Worm (Caenorhabditis elegans) whole organism, L3 larva: Measurements from ENCODE around the gene srx-133.

Source experiments
- ceh-9 ChIP-seq: sonication (generic microtip); optimal IDR thresholded peaks from 2 replicates; lab custom pipeline; 2018; ENCODE audit warnings: missing biosample characterization, missing genetic modification characterization
- jun-1 ChIP-seq: fragments of 150-350 bp; optimal IDR thresholded peaks from 2 replicates; lab custom pipeline; 2014; ENCODE audit warnings: missing biosample characterization, missing genetic modification reagents, missing genetic modification characterization
- lin-15B ChIP-seq: fragments of 150-350 bp; optimal IDR thresholded peaks from 2 replicates; lab custom pipeline; 2014; ENCODE audit warnings: missing biosample characterization, missing genetic modification characterization
- mml-1 ChIP-seq: fragments of 150-350 bp; sonication (generic microtip); optimal IDR thresholded peaks from 3 replicates; lab custom pipeline; 2014; ENCODE audit warnings: missing biosample characterization, missing genetic modification characterization
- nhr-11 ChIP-seq: fragments of 150-350 bp; optimal IDR thresholded peaks from 2 replicates; lab custom pipeline; 2014; ENCODE audit warnings: missing biosample characterization, missing genetic modification characterization
- nhr-12 ChIP-seq: fragments of 150-350 bp; optimal IDR thresholded peaks from 2 replicates; lab custom pipeline; 2014; ENCODE audit warnings: missing biosample characterization, missing genetic modification characterization
- pqm-1 ChIP-seq: fragments of 150-350 bp; optimal IDR thresholded peaks from 2 replicates; lab custom pipeline; 2017; ENCODE audit warnings: missing biosample characterization, missing genetic modification characterization, inconsistent platforms
- tbx-2 ChIP-seq: sonication (generic microtip); optimal IDR thresholded peaks from 2 replicates; lab custom pipeline; 2016; ENCODE audit warnings: mild to moderate bottlenecking, missing genetic modification characterization, missing compliant biosample characterization
- unc-39 ChIP-seq: sonication (generic microtip); optimal IDR thresholded peaks from 4 replicates; lab custom pipeline; 2017; ENCODE audit warnings: missing biosample characterization, missing genetic modification characterization
- unc-62 ChIP-seq: fragments of 150-350 bp; sonication (generic microtip); optimal IDR thresholded peaks from 4 replicates; lab custom pipeline; 2014; ENCODE audit warnings: missing biosample characterization, missing genetic modification reagents, missing genetic modification characterization
- zag-1 ChIP-seq: fragments of 150-350 bp; optimal IDR thresholded peaks from 2 replicates; lab custom pipeline; 2014; ENCODE audit warnings: missing biosample characterization, missing genetic modification characterization

DNA sequence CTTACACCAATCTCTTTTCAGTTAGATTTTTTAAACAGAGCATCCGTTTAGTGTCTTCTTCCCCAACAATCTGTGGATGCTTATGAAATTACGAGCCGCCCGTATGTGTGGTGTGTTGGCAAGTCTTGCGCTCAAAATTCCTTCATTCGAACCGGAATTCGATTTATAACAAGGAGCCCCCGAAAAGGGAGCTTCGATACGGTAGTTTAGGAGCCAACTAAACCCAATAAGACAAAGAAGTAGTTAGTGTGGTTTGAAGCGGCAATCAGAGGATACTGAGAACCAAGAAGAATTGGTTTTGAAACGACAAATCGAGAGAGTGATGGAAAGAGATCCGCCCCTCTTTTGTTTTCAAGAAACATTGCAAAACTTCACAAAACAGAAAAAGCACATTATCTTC, 36.1 kb upstream of the srx-133 start:
- TF ChIP-seq ceh-9 (tag; lab: Kevin White, UChicago) (no peak), mml-1 (tag; lab: Kevin White, UChicago) (no peak), pqm-1 (tag; lab: Kevin White, UChicago) (no peak), nhr-12 (tag; lab: Kevin White, UChicago) (no peak), unc-62 (GFP tag; lab: Kevin White, UChicago) (no peak), jun-1 (tag; lab: Kevin White, UChicago) (no peak), nhr-11 (tag; lab: Kevin White, UChicago) (no peak), tbx-2 (no peak), lin-15B (tag; lab: Kevin White, UChicago) (no peak), zag-1 (tag; lab: Kevin White, UChicago) (no peak), unc-39 (tag; lab: Kevin White, UChicago) (no peak)
